Worm (Caenorhabditis elegans): ENCODE results near the gene srx-78.
A peak's percentile ranks its signal among the peaks of the same experiment; 100 is the strongest.

srx-78 gene

ce11 chrV:15139811-15140210 lies 45.0 kb downstream of the srx-78 start:
- TF ChIP-seq nhr-90 (tag; optimal IDR thresholded peaks at IDR 0.05): no peak
- TF ChIP-seq nhr-80 (tag; optimal IDR thresholded peaks at IDR 0.05): peak; percentile 3

ce11 chrV:15140247-15140646 lies 45.4 kb downstream of the srx-78 start, which contains the start of gene K08F9.3:
TSS of gene K08F9.3 (plus strand) at chrV:15140547.
- TF ChIP-seq hsf-1 (GFP tag; IDR thresholded peaks at IDR 0.05) (no peak), lir-1 (GFP tag; conservative IDR thresholded peaks at IDR 0.05) (no peak), ztf-18 (tag; optimal IDR thresholded peaks at IDR 0.05) (no peak), let-526 (GFP tag; IDR thresholded peaks at IDR 0.05) (no peak), mel-28 (tag; optimal IDR thresholded peaks at IDR 0.05; ENCODE audit: borderline replicate concordance) (no peak), him-1 (tag; optimal IDR thresholded peaks at IDR 0.05) (no peak), ztf-6 (GFP tag; IDR thresholded peaks at IDR 0.05) (no peak), F22D6.2 (tag; optimal IDR thresholded peaks at IDR 0.05) (no peak), ceh-58 (GFP tag; IDR thresholded peaks at IDR 0.05) (no peak), sea-2 (GFP tag; IDR thresholded peaks at IDR 0.05) (no peak), lin-26 (GFP tag; IDR thresholded peaks at IDR 0.05) (no peak), ceh-100 (GFP tag; IDR thresholded peaks at IDR 0.05) (no peak), Y79H2A.3 (GFP tag; conservative IDR thresholded peaks at IDR 0.05) (no peak), repo-1 (tag; optimal IDR thresholded peaks at IDR 0.05) (no peak), ceh-91 (GFP tag; IDR thresholded peaks at IDR 0.05) (no peak), xnd-1 (tag; optimal IDR thresholded peaks at IDR 0.05) (no peak), gei-17 (GFP tag; optimal IDR thresholded peaks at IDR 0.05) (no peak), rpc-1 (optimal IDR thresholded peaks at IDR 0.05) (no peak), rpc-1 (tag; optimal IDR thresholded peaks at IDR 0.05) (no peak), lsy-27 (tag; optimal IDR thresholded peaks at IDR 0.05; ENCODE audit: borderline replicate concordance, insufficient read depth) (no peak)

- TF ChIP-seq athp-1 (tag; optimal IDR thresholded peaks at IDR 0.05) (no peak), F10E7.11 (tag; optimal IDR thresholded peaks at IDR 0.05) (no peak), B0019.2 (GFP tag; conservative IDR thresholded peaks at IDR 0.05) (no peak), K11D2.4 (GFP tag; IDR thresholded peaks at IDR 0.05) (no peak), hsf-1 (GFP tag; IDR thresholded peaks at IDR 0.05) (no peak), Y56A3A.18 (GFP tag; IDR thresholded peaks at IDR 0.05) (no peak), F49E8.2 (tag; optimal IDR thresholded peaks at IDR 0.05; ENCODE audit: insufficient read depth) (no peak), sea-2 (GFP tag; IDR thresholded peaks at IDR 0.05) (no peak), tbp1 (GFP tag; optimal IDR thresholded peaks at IDR 0.05) (no peak), ceh-100 (GFP tag; IDR thresholded peaks at IDR 0.05) (no peak), lin-54 (GFP tag; optimal IDR thresholded peaks at IDR 0.05) (no peak), F52B5.7 (tag; optimal IDR thresholded peaks at IDR 0.05) (no peak), F22D6.2 (tag; optimal IDR thresholded peaks at IDR 0.05) (no peak)
These were observed 48.4 kb downstream of the srx-78 start, which contains the start of gene K08F9.1 for ce11 chrV:15143285-15143684. TSS of gene K08F9.1 (minus strand) at chrV:15143385.

- TF ChIP-seq hmg-1.2 (GFP tag; IDR thresholded peaks at IDR 0.05) (peak; percentile 92), B0035.1 (tag; optimal IDR thresholded peaks at IDR 0.05) (no peak), mcd-1 (GFP tag; IDR thresholded peaks at IDR 0.05) (peak; percentile 86), ceh-100 (GFP tag; IDR thresholded peaks at IDR 0.05) (peak; percentile 88), lin-54 (GFP tag; optimal IDR thresholded peaks at IDR 0.05) (peak; percentile 8), attf-5 (GFP tag; optimal IDR thresholded peaks at IDR 0.05) (peak; percentile 1), snpc-4 (GFP tag; optimal IDR thresholded peaks at IDR 0.05) (no peak), snpc-4 (tag; optimal IDR thresholded peaks at IDR 0.05) (peak in 1 of 4 experiments; percentile 7), lsl-1 (GFP tag; optimal IDR thresholded peaks at IDR 0.05) (no peak), ccch-3 (GFP tag; optimal IDR thresholded peaks at IDR 0.05) (no peak)
These were observed 48.9 kb downstream of the srx-78 start, which contains the start of gene K08F9.4 for ce11 chrV:15143798-15144197. TSS of gene K08F9.4 (plus strand) at chrV:15144019.
